Worm (Caenorhabditis elegans): ENCODE results near the gene C30G12.2.

ce11 chrII:7317468-7317867, 27.2 kb downstream of the C30G12.2 start, which contains the start of gene F21D12.2:
- no peak for TF ChIP-seq egl-27 (tag; optimal IDR thresholded peaks at IDR 0.05)
- no peak for TF ChIP-seq ceh-28 (tag; optimal IDR thresholded peaks at IDR 0.05)
- TF ChIP-seq lin-15B (tag; optimal IDR thresholded peaks at IDR 0.05), result no peak
- TF ChIP-seq fos-1 (tag; optimal IDR thresholded peaks at IDR 0.05), result no peak
- TF ChIP-seq ceh-82 (tag; optimal IDR thresholded peaks at IDR 0.05), result no peak
- no peak for TF ChIP-seq ztf-4 (tag; optimal IDR thresholded peaks at IDR 0.05)
- TF ChIP-seq sea-2 (GFP tag; optimal IDR thresholded peaks at IDR 0.05), result no peak
- TF ChIP-seq nhr-28 (tag; optimal IDR thresholded peaks at IDR 0.05), result no peak
- TF ChIP-seq elt-2 (tag; optimal IDR thresholded peaks at IDR 0.05), result no peak
- no peak for TF ChIP-seq nhr-23 (tag; optimal IDR thresholded peaks at IDR 0.05)
